Fruit fly (Drosophila melanogaster) whole organism, embryonic: ENCODE results near the gene dbr.

Source experiments
- Atf-2 ChIP-seq: fragments of 200-800 bp; sonication (Bioruptor generic); optimal IDR thresholded peaks from 2 replicates; lab custom pipeline; 2016; ENCODE audit warnings: missing biosample characterization, missing genetic modification characterization
- BEAF-32 ChIP-seq: fragments of 200-800 bp; sonication (Bioruptor generic); optimal IDR thresholded peaks from 3 replicates; lab custom pipeline; 2017; ENCODE audit warnings: missing biosample characterization, missing genetic modification characterization, mild to moderate bottlenecking, moderate library complexity, missing genetic modification reagents
- CG11696 ChIP-seq: fragments of 200-800 bp; sonication (Bioruptor generic); IDR thresholded peaks from 2 replicates; pipeline ENCODE4 v1.3.6; 2022; ENCODE audit warnings: missing biosample characterization, missing genetic modification characterization
- CG13287 ChIP-seq: fragments of 200-800 bp; sonication (Bioruptor generic); IDR thresholded peaks from 2 replicates; pipeline ENCODE4 v1.3.6; 2022; ENCODE audit warnings: missing biosample characterization, missing genetic modification characterization; ENCODE audit not compliant: partially characterized antibody
- CG14441 ChIP-seq: fragments of 200-800 bp; sonication (Bioruptor generic); IDR thresholded peaks from 2 replicates; pipeline ENCODE4 v1.3.6; 2022; ENCODE audit warnings: missing biosample characterization, missing genetic modification characterization
- CG15011 ChIP-seq: fragments of 200-800 bp; sonication (Bioruptor generic); optimal IDR thresholded peaks from 3 replicates; lab custom pipeline; 2018; ENCODE audit warnings: missing biosample characterization, mild to moderate bottlenecking, missing genetic modification characterization
- CG15479 ChIP-seq: fragments of 200-800 bp; sonication (Bioruptor generic); optimal IDR thresholded peaks from 3 replicates; lab custom pipeline; 2019; ENCODE audit warnings: missing biosample characterization, mild to moderate bottlenecking, missing genetic modification characterization, moderate library complexity
- CG16813 ChIP-seq: fragments of 200-800 bp; sonication (Bioruptor generic); IDR thresholded peaks from 3 replicates; pipeline ENCODE4 v1.3.6; 2022; ENCODE audit warnings: missing biosample characterization, missing genetic modification characterization; ENCODE audit not compliant: partially characterized antibody
- CG17186 ChIP-seq: fragments of 200-800 bp; sonication (Bioruptor generic); optimal IDR thresholded peaks from 3 replicates; lab custom pipeline; 2017; ENCODE audit warnings: missing biosample characterization, missing genetic modification reagents, missing genetic modification characterization
- CG32767 ChIP-seq: fragments of 200-800 bp; sonication (Bioruptor generic); IDR thresholded peaks from 2 replicates; pipeline ENCODE4 v1.3.6; 2022; ENCODE audit warnings: missing biosample characterization, missing genetic modification characterization
- CG34224 ChIP-seq: fragments of 200-800 bp; sonication (Bioruptor generic); IDR thresholded peaks from 3 replicates; pipeline ENCODE4 v1.3.6; 2022; ENCODE audit warnings: missing biosample characterization, missing genetic modification characterization; ENCODE audit not compliant: partially characterized antibody
- CG3995 ChIP-seq: fragments of 200-800 bp; sonication (Bioruptor generic); optimal IDR thresholded peaks from 3 replicates; lab custom pipeline; 2016; ENCODE audit warnings: missing biosample characterization, missing genetic modification characterization
- CG6254 ChIP-seq: fragments of 200-800 bp; sonication (Bioruptor generic); optimal IDR thresholded peaks from 3 replicates; lab custom pipeline; 2017; ENCODE audit warnings: mild to moderate bottlenecking, missing biosample characterization, missing genetic modification reagents, missing genetic modification characterization
- CG6791 ChIP-seq: fragments of 200-800 bp; sonication (Bioruptor generic); IDR thresholded peaks from 3 replicates; pipeline ENCODE4 v1.3.6; 2022; ENCODE audit warnings: missing biosample characterization, missing genetic modification characterization; ENCODE audit not compliant: partially characterized antibody
- CG7271 ChIP-seq: fragments of 200-800 bp; sonication (Bioruptor generic); optimal IDR thresholded peaks from 2 replicates; lab custom pipeline; 2018; ENCODE audit warnings: missing biosample characterization, mild to moderate bottlenecking, missing genetic modification characterization, moderate library complexity
- CG7786 ChIP-seq: fragments of 200-800 bp; sonication (Bioruptor generic); optimal IDR thresholded peaks from 2 replicates; lab custom pipeline; 2016; ENCODE audit warnings: missing biosample characterization, missing genetic modification characterization
- CG7928 ChIP-seq: fragments of 200-800 bp; sonication (Bioruptor generic); optimal IDR thresholded peaks from 2 replicates; lab custom pipeline; 2017; ENCODE audit warnings: missing biosample characterization, mild to moderate bottlenecking, missing genetic modification characterization
- CHES-1-like ChIP-seq: fragments of 200-800 bp; sonication (Bioruptor generic); optimal IDR thresholded peaks from 2 replicates; lab custom pipeline; 2016; ENCODE audit warnings: missing biosample characterization, missing genetic modification characterization
- Dbx ChIP-seq: fragments of 200-800 bp; sonication (Bioruptor generic); IDR thresholded peaks from 3 replicates; pipeline ENCODE4 v1.3.6; 2022; ENCODE audit warnings: missing biosample characterization, missing genetic modification characterization
- Dp ChIP-seq: fragments of 200-800 bp; sonication (Bioruptor generic); optimal IDR thresholded peaks from 2 replicates; lab custom pipeline; 2018; ENCODE audit warnings: missing biosample characterization, mild to moderate bottlenecking, missing genetic modification characterization, moderate library complexity
- Dref ChIP-seq: fragments of 200-800 bp; sonication (Bioruptor generic); IDR thresholded peaks from 2 replicates; pipeline ENCODE4 v1.3.6; 2022; ENCODE audit warnings: missing biosample characterization, missing genetic modification characterization
- Ets97D ChIP-seq: fragments of 200-800 bp; sonication (Bioruptor generic); optimal IDR thresholded peaks from 3 replicates; lab custom pipeline; 2016; ENCODE audit warnings: missing biosample characterization, missing genetic modification characterization
- Fer1 ChIP-seq: fragments of 200-800 bp; sonication (Bioruptor generic); optimal IDR thresholded peaks from 2 replicates; lab custom pipeline; 2017; ENCODE audit warnings: missing biosample characterization, mild to moderate bottlenecking, missing genetic modification characterization
- HmgD ChIP-seq: fragments of 200-800 bp; sonication (Bioruptor generic); optimal IDR thresholded peaks from 3 replicates; lab custom pipeline; 2016; ENCODE audit warnings: missing biosample characterization, missing genetic modification characterization
- Hmr ChIP-seq: fragments of 200-800 bp; sonication (Bioruptor generic); optimal IDR thresholded peaks from 3 replicates; lab custom pipeline; 2017; ENCODE audit warnings: mild to moderate bottlenecking, missing biosample characterization, missing genetic modification reagents, missing genetic modification characterization
- MBD-R2 ChIP-seq: fragments of 200-800 bp; sonication (Bioruptor generic); IDR thresholded peaks from 2 replicates; pipeline ENCODE4 v1.3.6; 2022; ENCODE audit warnings: missing biosample characterization, missing genetic modification characterization
- MESR4 ChIP-seq: fragments of 200-800 bp; sonication (Bioruptor generic); optimal IDR thresholded peaks from 2 replicates; lab custom pipeline; 2018; ENCODE audit warnings: missing biosample characterization, mild to moderate bottlenecking, missing genetic modification characterization, moderate library complexity
- Side ChIP-seq: fragments of 200-800 bp; sonication (Bioruptor generic); optimal IDR thresholded peaks from 2 replicates; lab custom pipeline; 2016; ENCODE audit warnings: missing biosample characterization, missing genetic modification characterization
- Xbp1 ChIP-seq: fragments of 200-800 bp; sonication (Bioruptor generic); optimal IDR thresholded peaks from 3 replicates; lab custom pipeline; 2016; ENCODE audit warnings: missing biosample characterization, mild to moderate bottlenecking, missing genetic modification characterization
- Xrp1 ChIP-seq: fragments of 200-800 bp; sonication (Bioruptor generic); IDR thresholded peaks from 2 replicates; pipeline ENCODE4 v1.3.6; 2022; ENCODE audit warnings: missing biosample characterization, missing genetic modification characterization
- bab2 ChIP-seq: fragments of 200-800 bp; sonication (Bioruptor generic); optimal IDR thresholded peaks from 2 replicates; lab custom pipeline; 2016; ENCODE audit warnings: missing biosample characterization, missing genetic modification characterization
- bbx ChIP-seq: fragments of 200-800 bp; sonication (Bioruptor generic); IDR thresholded peaks from 2 replicates; pipeline ENCODE4 v1.3.6; 2022; ENCODE audit warnings: missing biosample characterization, missing genetic modification characterization; ENCODE audit not compliant: partially characterized antibody
- bowl ChIP-seq: fragments of 200-800 bp; sonication (Bioruptor generic); IDR thresholded peaks from 2 replicates; pipeline ENCODE4 v1.3.6; 2022; ENCODE audit warnings: missing biosample characterization, missing genetic modification characterization
- cad ChIP-seq: fragments of >200 bp; optimal IDR thresholded peaks from 2 replicates; lab custom pipeline; 2017; ENCODE audit warnings: missing biosample characterization, missing genetic modification characterization
- chinmo ChIP-seq: fragments of 200-800 bp; sonication (Bioruptor generic); IDR thresholded peaks from 4 replicates; pipeline ENCODE4 v1.3.6; 2022; ENCODE audit warnings: missing biosample characterization, missing genetic modification characterization; ENCODE audit not compliant: partially characterized antibody
- dm ChIP-seq: fragments of 200-800 bp; sonication (Bioruptor generic); optimal IDR thresholded peaks from 3 replicates; lab custom pipeline; 2016; ENCODE audit warnings: missing biosample characterization, missing genetic modification characterization
- dmrt11E ChIP-seq: fragments of 200-800 bp; sonication (Bioruptor generic); optimal IDR thresholded peaks from 3 replicates; lab custom pipeline; 2018; ENCODE audit warnings: missing biosample characterization, mild to moderate bottlenecking, missing genetic modification characterization, moderate library complexity
- ems ChIP-seq: fragments of 200-800 bp; sonication (Bioruptor generic); optimal IDR thresholded peaks from 3 replicates; lab custom pipeline; 2016; ENCODE audit warnings: missing biosample characterization, missing genetic modification characterization
- fru ChIP-seq: fragments of >200 bp; optimal IDR thresholded peaks from 2 replicates; lab custom pipeline; 2017
- gem ChIP-seq: fragments of 200-800 bp; sonication (Bioruptor generic); optimal IDR thresholded peaks from 2 replicates; lab custom pipeline; 2019; ENCODE audit warnings: missing biosample characterization, mild to moderate bottlenecking, missing genetic modification characterization, moderate library complexity
- hb ChIP-seq: fragments of 200-800 bp; sonication (Bioruptor generic); IDR thresholded peaks from 3 replicates; pipeline ENCODE4 v1.3.6; 2022; ENCODE audit warnings: missing biosample characterization, missing genetic modification characterization; ENCODE audit not compliant: partially characterized antibody
- her ChIP-seq: fragments of 200-800 bp; sonication (Bioruptor generic); optimal IDR thresholded peaks from 2 replicates; lab custom pipeline; 2016; ENCODE audit warnings: missing biosample characterization, missing genetic modification characterization
- inv ChIP-seq: fragments of 200-800 bp; sonication (Bioruptor generic); IDR thresholded peaks from 2 replicates; pipeline ENCODE4 v1.3.6; 2022; ENCODE audit warnings: missing biosample characterization, missing genetic modification characterization; ENCODE audit not compliant: partially characterized antibody
- lilli ChIP-seq: fragments of 200-800 bp; sonication (Bioruptor generic); optimal IDR thresholded peaks from 3 replicates; lab custom pipeline; 2016; ENCODE audit warnings: missing biosample characterization, missing genetic modification characterization
- nerfin-2 ChIP-seq: fragments of 200-800 bp; sonication (Bioruptor generic); IDR thresholded peaks from 2 replicates; pipeline ENCODE4 v1.3.6; 2022; ENCODE audit warnings: missing biosample characterization, missing genetic modification characterization; ENCODE audit not compliant: partially characterized antibody
- phol ChIP-seq: fragments of 200-800 bp; sonication (Bioruptor generic); optimal IDR thresholded peaks from 3 replicates; lab custom pipeline; 2018; ENCODE audit warnings: missing biosample characterization, mild to moderate bottlenecking, missing genetic modification characterization, moderate library complexity
- pzg ChIP-seq: fragments of 200-800 bp; sonication (Bioruptor generic); optimal IDR thresholded peaks from 3 replicates; lab custom pipeline; 2018; ENCODE audit warnings: missing biosample characterization, mild to moderate bottlenecking, missing genetic modification characterization, moderate library complexity
- sens ChIP-seq: fragments of 200-800 bp; sonication (Bioruptor generic); peaks from one replicate; lab custom pipeline; 2016; ENCODE audit warnings: missing biosample characterization, missing genetic modification characterization
- toy ChIP-seq: fragments of 200-800 bp; sonication (Bioruptor generic); IDR thresholded peaks from 2 replicates; pipeline ENCODE4 v1.3.6; 2022; ENCODE audit warnings: missing biosample characterization, missing genetic modification characterization
- twi ChIP-seq: fragments of 200-800 bp; optimal IDR thresholded peaks from 2 replicates; lab custom pipeline; 2019; ENCODE audit warnings: missing biosample characterization, mild to moderate bottlenecking, missing genetic modification characterization, moderate library complexity

The dbr gene

dm6 chr2L:102161-102761, 36.0 kb downstream of the dbr start, which contains the start of gene Creld (continued):
- no peak for TF ChIP-seq toy (GFP tag; lab: Robert Waterston, UW)
- peak; percentile 100 for TF ChIP-seq bbx (GFP tag; lab: Robert Waterston, UW)
- no peak for TF ChIP-seq bab2 (GFP tag; lab: Kevin White, UChicago)
- TF ChIP-seq inv (GFP tag; lab: Robert Waterston, UW) = peak; percentile 99
- no peak for TF ChIP-seq dmrt11E (tag; lab: Kevin White, UChicago)
- peak; percentile 51; the same call in 1 of the 3 replicates for TF ChIP-seq Dbx
- no peak for TF ChIP-seq CG15011
- peak; percentile 43 for TF ChIP-seq Fer1 (GFP tag; lab: Kevin White, UChicago)
- TF ChIP-seq HmgD (GFP tag; lab: Kevin White, UChicago) = peak; percentile 13
- peak; percentile 43 for TF ChIP-seq lilli
- TF ChIP-seq Hmr = no peak
- TF ChIP-seq CG7271 (tag; lab: Kevin White, UChicago) = no peak
- TF ChIP-seq CG7786 = no peak
- TF ChIP-seq phol (tag; lab: Kevin White, UChicago) = peak; percentile 29
- TF ChIP-seq Side (GFP tag; lab: Kevin White, UChicago) = no peak
- peak; percentile 14 for TF ChIP-seq CHES-1-like
- TF ChIP-seq Ets97D (GFP tag; lab: Kevin White, UChicago) = peak; percentile 75
- TF ChIP-seq CG14441 (GFP tag; lab: Robert Waterston, UW) = no peak
- TF ChIP-seq MESR4 = peak; percentile 42
- peak; percentile 99 for TF ChIP-seq hb (GFP tag; lab: Robert Waterston, UW)
- peak; percentile 100; the same call in 3 of the 4 replicates for TF ChIP-seq chinmo (GFP tag; lab: Robert Waterston, UW)
- TF ChIP-seq CG15479 (GFP tag; lab: Kevin White, UChicago) = no peak
- TF ChIP-seq Xrp1 (GFP tag; lab: Robert Waterston, UW) = no peak
- peak; percentile 0 for TF ChIP-seq Atf-2 (GFP tag; lab: Kevin White, UChicago)
- TF ChIP-seq BEAF-32 = peak; percentile 99
- peak; percentile 90 for TF ChIP-seq MBD-R2 (GFP tag; lab: Robert Waterston, UW)
- peak; percentile 45 for TF ChIP-seq CG17186 (GFP tag; lab: Kevin White, UChicago)
- TF ChIP-seq CG34224 (GFP tag; lab: Robert Waterston, UW) = peak; percentile 100
- TF ChIP-seq Dp (GFP tag; lab: Kevin White, UChicago) = peak; percentile 59
- no peak for TF ChIP-seq gem (tag; lab: Kevin White, UChicago)
- TF ChIP-seq fru (lab: Kevin White, UChicago) = no peak
- TF ChIP-seq nerfin-2 (GFP tag; lab: Robert Waterston, UW) = peak; percentile 99
- peak; percentile 34 for TF ChIP-seq Xbp1 (GFP tag; lab: Kevin White, UChicago)
- no peak for TF ChIP-seq CG11696 (GFP tag; lab: Robert Waterston, UW)
- no peak for TF ChIP-seq twi (tag; lab: Kevin White, UChicago)
- peak; percentile 56 for TF ChIP-seq CG3995 (GFP tag; lab: Kevin White, UChicago)
- TF ChIP-seq CG13287 (GFP tag; lab: Robert Waterston, UW) = peak; percentile 100
- TF ChIP-seq CG6254 (GFP tag; lab: Kevin White, UChicago) = no peak
- peak; percentile 100 for TF ChIP-seq CG16813 (GFP tag; lab: Robert Waterston, UW)
- no peak for TF ChIP-seq bowl (GFP tag; lab: Robert Waterston, UW)
- peak; percentile 65 for TF ChIP-seq sens (GFP tag; lab: Kevin White, UChicago)
- TF ChIP-seq dm (GFP tag; lab: Kevin White, UChicago) = peak; percentile 20
- TF ChIP-seq pzg (GFP tag; lab: Kevin White, UChicago) = peak; percentile 93
- TF ChIP-seq her (GFP tag; lab: Kevin White, UChicago) = no peak
- TF ChIP-seq Dref = peak; percentile 98
- no peak for TF ChIP-seq CG32767
- no peak for TF ChIP-seq cad (GFP tag; lab: Kevin White, UChicago)
- peak; percentile 0 for TF ChIP-seq ems (GFP tag; lab: Kevin White, UChicago)
- TF ChIP-seq CG7928 (GFP tag; lab: Kevin White, UChicago) = no peak
- TF ChIP-seq CG6791 (GFP tag; lab: Robert Waterston, UW) = peak; percentile 100
